Fruit fly (Drosophila melanogaster) whole organism, embryonic: ENCODE data around the gene AsnRS.

ENCODE experiments used
- Atf3 ChIP-seq: fragments of 200-800 bp; sonication (Bioruptor generic); optimal IDR thresholded peaks from 3 replicates; lab custom pipeline; 2016; ENCODE audit warnings: missing biosample characterization, missing genetic modification characterization
- B-H2 ChIP-seq: fragments of 200-800 bp; sonication (Bioruptor generic); optimal IDR thresholded peaks from 2 replicates; lab custom pipeline; 2018; ENCODE audit warnings: missing biosample characterization, mild to moderate bottlenecking, missing genetic modification characterization
- Blimp-1 ChIP-seq: fragments of 200-800 bp; sonication (Bioruptor generic); optimal IDR thresholded peaks from 3 replicates; lab custom pipeline; 2018; ENCODE audit warnings: missing biosample characterization, missing genetic modification characterization, mild to moderate bottlenecking, moderate library complexity, missing genetic modification reagents
- CG10462 ChIP-seq: fragments of 200-800 bp; sonication (Bioruptor generic); optimal IDR thresholded peaks from 2 replicates; lab custom pipeline; 2016; ENCODE audit warnings: missing biosample characterization, missing genetic modification characterization
- CG10654 ChIP-seq: fragments of 200-800 bp; sonication (Bioruptor generic); optimal IDR thresholded peaks from 2 replicates; lab custom pipeline; 2016; ENCODE audit warnings: missing biosample characterization, missing genetic modification characterization
- CG13624 ChIP-seq: fragments of 200-800 bp; sonication (Bioruptor generic); optimal IDR thresholded peaks from 2 replicates; lab custom pipeline; 2016; ENCODE audit warnings: missing biosample characterization, missing genetic modification characterization
- CG14965 ChIP-seq: fragments of 200-800 bp; sonication (Bioruptor generic); optimal IDR thresholded peaks from 2 replicates; lab custom pipeline; 2016; ENCODE audit warnings: missing biosample characterization, missing genetic modification characterization, borderline replicate concordance
- CG15269 ChIP-seq: fragments of 200-800 bp; sonication (Bioruptor generic); optimal IDR thresholded peaks from 2 replicates; lab custom pipeline; 2018; ENCODE audit warnings: missing biosample characterization, mild to moderate bottlenecking, missing genetic modification characterization, moderate library complexity
- CG1603 ChIP-seq: fragments of 200-800 bp; sonication (Bioruptor generic); optimal IDR thresholded peaks from 2 replicates; lab custom pipeline; 2019; ENCODE audit warnings: missing biosample characterization, mild to moderate bottlenecking, missing genetic modification characterization, moderate library complexity
- CG17568 ChIP-seq: fragments of 200-800 bp; sonication (Bioruptor generic); optimal IDR thresholded peaks from 2 replicates; lab custom pipeline; 2018; ENCODE audit warnings: missing biosample characterization, mild to moderate bottlenecking, missing genetic modification characterization, moderate library complexity
- CG1792 ChIP-seq: fragments of 200-800 bp; sonication (Bioruptor generic); optimal IDR thresholded peaks from 2 replicates; lab custom pipeline; 2016; ENCODE audit warnings: missing biosample characterization, missing genetic modification characterization
- CG31224 ChIP-seq: fragments of 200-800 bp; sonication (Bioruptor generic); IDR thresholded peaks from 2 replicates; pipeline ENCODE4 v1.3.6; 2022; ENCODE audit warnings: missing biosample characterization, missing genetic modification characterization
- CG3163 ChIP-seq: fragments of 200-800 bp; sonication (Bioruptor generic); optimal IDR thresholded peaks from 3 replicates; lab custom pipeline; 2016; ENCODE audit warnings: missing biosample characterization, missing genetic modification characterization
- CG3407 ChIP-seq: fragments of 200-800 bp; sonication (Bioruptor generic); optimal IDR thresholded peaks from 2 replicates; lab custom pipeline; 2018; ENCODE audit warnings: missing biosample characterization, mild to moderate bottlenecking, missing genetic modification characterization
- CG34224 ChIP-seq: fragments of 200-800 bp; sonication (Bioruptor generic); IDR thresholded peaks from 3 replicates; pipeline ENCODE4 v1.3.6; 2022; ENCODE audit warnings: missing biosample characterization, missing genetic modification characterization; ENCODE audit not compliant: partially characterized antibody
- CG3726 ChIP-seq: fragments of 200-800 bp; sonication (Bioruptor generic); IDR thresholded peaks from 3 replicates; pipeline ENCODE4, ENCODE4 v1.3.6; 2022; ENCODE audit warnings: missing biosample characterization, missing genetic modification characterization
- CG4328 ChIP-seq: fragments of 200-800 bp; sonication (Bioruptor generic); optimal IDR thresholded peaks from 3 replicates; lab custom pipeline; 2017; ENCODE audit warnings: missing biosample characterization, missing genetic modification reagents, missing genetic modification characterization
- CG4820 ChIP-seq: fragments of 200-800 bp; sonication (Bioruptor generic); optimal IDR thresholded peaks from 3 replicates; lab custom pipeline; 2016; ENCODE audit warnings: missing biosample characterization, missing genetic modification characterization
- CG7556 ChIP-seq: fragments of 200-800 bp; sonication (Bioruptor generic); optimal IDR thresholded peaks from 2 replicates; lab custom pipeline; 2017; ENCODE audit warnings: missing biosample characterization, mild to moderate bottlenecking, missing genetic modification characterization
- CG8944 ChIP-seq: fragments of 200-800 bp; sonication (Bioruptor generic); optimal IDR thresholded peaks from 3 replicates; lab custom pipeline; 2016; ENCODE audit warnings: missing biosample characterization, missing genetic modification characterization
- Elba2 ChIP-seq: fragments of 200-800 bp; sonication (Bioruptor generic); optimal IDR thresholded peaks from 3 replicates; lab custom pipeline; 2016; ENCODE audit warnings: missing biosample characterization, missing genetic modification characterization
- Gsc ChIP-seq: fragments of 200-800 bp; sonication (Bioruptor generic); IDR thresholded peaks from 2 replicates; pipeline ENCODE4 v1.3.6; 2022; ENCODE audit warnings: missing biosample characterization, missing genetic modification characterization
- H2.0 ChIP-seq: fragments of 200-800 bp; sonication (Bioruptor generic); IDR thresholded peaks from 2 replicates; pipeline ENCODE4 v1.3.6; 2022; ENCODE audit warnings: missing biosample characterization, missing genetic modification characterization
- Hr51 ChIP-seq, 2 experiments: fragments of 200-800 bp; sonication (Bioruptor generic); optimal IDR thresholded peaks; 2 replicates in 1 of 2; 3 replicates in 1 of 2; lab custom pipeline; 2016 to 2018; ENCODE audit warnings: missing biosample characterization in 2 of 2, missing genetic modification characterization in 2 of 2, mild to moderate bottlenecking in 1 of 2, moderate library complexity in 1 of 2
- Hr78 ChIP-seq, 2 experiments: fragments of 200-800 bp in 1 of 2; fragments of >200 bp in 1 of 2; sonication (Bioruptor generic) in 1 of 2; optimal IDR thresholded peaks; 2 replicates each; lab custom pipeline; 2017 to 2019; ENCODE audit warnings: missing biosample characterization in 2 of 2, missing genetic modification characterization in 2 of 2, mild to moderate bottlenecking in 1 of 2, moderate library complexity in 1 of 2
- Kr ChIP-seq: fragments of 200-800 bp; sonication (Bioruptor generic); optimal IDR thresholded peaks from 2 replicates; lab custom pipeline; 2017; ENCODE audit warnings: missing biosample characterization, mild to moderate bottlenecking, missing genetic modification characterization
- Lim3 ChIP-seq: fragments of 200-800 bp; sonication (Bioruptor generic); IDR thresholded peaks from 2 replicates; pipeline ENCODE4 v1.3.6; 2022; ENCODE audit warnings: missing biosample characterization, missing genetic modification characterization
- Mes4 ChIP-seq: fragments of 200-800 bp; sonication (Bioruptor generic); optimal IDR thresholded peaks from 2 replicates; lab custom pipeline; 2016; ENCODE audit warnings: missing biosample characterization, missing genetic modification characterization
- PHDP ChIP-seq: fragments of 200-800 bp; sonication (Bioruptor generic); optimal IDR thresholded peaks from 3 replicates; lab custom pipeline; 2018; ENCODE audit warnings: missing biosample characterization, mild to moderate bottlenecking, missing genetic modification characterization, moderate library complexity
- Rfx ChIP-seq: fragments of 200-800 bp; sonication (Bioruptor generic); IDR thresholded peaks from 2 replicates; pipeline ENCODE4 v1.3.6; 2022; ENCODE audit warnings: missing biosample characterization, missing genetic modification characterization
- Taf1 ChIP-seq: fragments of 200-800 bp; sonication (Bioruptor generic); IDR thresholded peaks from 2 replicates; pipeline ENCODE4 v1.3.6; 2022; ENCODE audit warnings: missing biosample characterization, missing genetic modification characterization
- bigmax ChIP-seq: fragments of 200-800 bp; sonication (Bioruptor generic); optimal IDR thresholded peaks from 2 replicates; lab custom pipeline; 2018; ENCODE audit warnings: missing biosample characterization, mild to moderate bottlenecking, missing genetic modification characterization
- br ChIP-seq: fragments of >200 bp; optimal IDR thresholded peaks from 2 replicates; lab custom pipeline; 2017
- btn ChIP-seq: fragments of 200-800 bp; sonication (Bioruptor generic); optimal IDR thresholded peaks from 2 replicates; lab custom pipeline; 2016; ENCODE audit warnings: missing biosample characterization, missing genetic modification characterization
- chif ChIP-seq, 2 experiments: fragments of 200-800 bp; sonication (Bioruptor generic); optimal IDR thresholded peaks; 3 replicates each; lab custom pipeline; 2016; ENCODE audit warnings: missing biosample characterization in 2 of 2, missing genetic modification characterization in 2 of 2
- crol ChIP-seq: fragments of 200-800 bp; sonication (Bioruptor generic); IDR thresholded peaks from 2 replicates; pipeline ENCODE4 v1.3.6; 2022; ENCODE audit warnings: missing biosample characterization, missing genetic modification characterization
- da ChIP-seq: fragments of 200-800 bp; sonication (Bioruptor generic); optimal IDR thresholded peaks from 2 replicates; lab custom pipeline; 2016; ENCODE audit warnings: missing biosample characterization, missing genetic modification characterization
- disco-r ChIP-seq: fragments of 200-800 bp; sonication (Bioruptor generic); optimal IDR thresholded peaks from 2 replicates; lab custom pipeline; 2016; ENCODE audit warnings: missing biosample characterization, missing genetic modification characterization
- en ChIP-seq: fragments of 200-800 bp; sonication (Bioruptor generic); optimal IDR thresholded peaks from 2 replicates; lab custom pipeline; 2016; ENCODE audit warnings: missing biosample characterization, missing genetic modification characterization
- fd96Cb ChIP-seq: fragments of 200-800 bp; sonication (Bioruptor generic); optimal IDR thresholded peaks from 2 replicates; lab custom pipeline; 2018; ENCODE audit warnings: missing biosample characterization, mild to moderate bottlenecking, missing genetic modification characterization, moderate library complexity
- grn ChIP-seq: fragments of 200-800 bp; sonication (Bioruptor generic); optimal IDR thresholded peaks from 3 replicates; lab custom pipeline; 2017; ENCODE audit warnings: missing biosample characterization, missing genetic modification characterization
- hbn ChIP-seq: fragments of 200-800 bp; sonication (Bioruptor generic); IDR thresholded peaks from 2 replicates; pipeline ENCODE4 v1.3.6; 2022; ENCODE audit warnings: missing biosample characterization, missing genetic modification characterization; ENCODE audit not compliant: partially characterized antibody
- insv ChIP-seq, 2 experiments: fragments of 200-800 bp; sonication (Bioruptor generic); optimal IDR thresholded peaks; 3 replicates each; lab custom pipeline; 2016 to 2018; ENCODE audit warnings: missing biosample characterization in 2 of 2, missing genetic modification characterization in 2 of 2
- lbe ChIP-seq: fragments of 200-800 bp; sonication (Bioruptor generic); optimal IDR thresholded peaks from 2 replicates; lab custom pipeline; 2016; ENCODE audit warnings: missing biosample characterization, mild to moderate bottlenecking, missing genetic modification characterization
- nau ChIP-seq: fragments of 200-800 bp; sonication (Bioruptor generic); optimal IDR thresholded peaks from 3 replicates; lab custom pipeline; 2017; ENCODE audit warnings: missing biosample characterization, mild to moderate bottlenecking, missing genetic modification characterization, missing genetic modification reagents
- nerfin-2 ChIP-seq: fragments of 200-800 bp; sonication (Bioruptor generic); IDR thresholded peaks from 2 replicates; pipeline ENCODE4 v1.3.6; 2022; ENCODE audit warnings: missing biosample characterization, missing genetic modification characterization; ENCODE audit not compliant: partially characterized antibody
- sens ChIP-seq: fragments of 200-800 bp; sonication (Bioruptor generic); peaks from one replicate; lab custom pipeline; 2016; ENCODE audit warnings: missing biosample characterization, missing genetic modification characterization
- tgo ChIP-seq: fragments of 200-800 bp; sonication (Bioruptor generic); IDR thresholded peaks from 3 replicates; pipeline ENCODE4 v1.3.6; 2022; ENCODE audit warnings: missing biosample characterization, missing genetic modification characterization
- tio ChIP-seq: fragments of 200-800 bp; sonication (Bioruptor generic); optimal IDR thresholded peaks from 2 replicates; lab custom pipeline; 2017; ENCODE audit warnings: missing biosample characterization, missing genetic modification characterization, inconsistent platforms
- trh ChIP-seq: fragments of 200-800 bp; sonication (Bioruptor generic); optimal IDR thresholded peaks from 2 replicates; lab custom pipeline; 2016; ENCODE audit warnings: missing biosample characterization, missing genetic modification characterization
- zf30C ChIP-seq: fragments of 200-800 bp; sonication (Bioruptor generic); optimal IDR thresholded peaks from 3 replicates; lab custom pipeline; 2018; ENCODE audit warnings: missing biosample characterization, mild to moderate bottlenecking, missing genetic modification characterization

AsnRS gene

DNA sequence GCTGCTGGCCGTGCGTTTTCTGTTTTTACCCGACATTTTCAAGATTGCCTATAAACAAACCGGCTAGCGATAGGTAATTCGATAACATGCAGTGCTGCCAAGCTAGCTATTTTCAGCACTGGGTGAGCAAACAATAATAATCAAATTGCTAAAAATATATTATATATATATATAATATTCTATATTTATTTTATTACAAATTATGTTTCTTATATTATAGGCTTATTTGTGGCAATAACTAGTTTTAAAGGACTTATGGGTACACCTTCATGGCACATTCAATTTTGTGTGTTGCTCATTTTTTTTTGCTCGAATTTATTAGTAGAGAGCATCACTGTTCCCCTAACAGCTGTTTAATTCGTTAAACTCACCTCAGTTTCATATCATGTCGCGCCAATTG is 4.9 kb downstream of the AsnRS start (continued):
- TF ChIP-seq disco-r (GFP tag; lab: Kevin White, UChicago) = no peak
- TF ChIP-seq insv (GFP tag; optimal IDR thresholded peaks at IDR 0.05; lab: Kevin White, UChicago) = peak in 1 of 2 experiments; percentile 69
- peak; percentile 30 for TF ChIP-seq fd96Cb (tag; lab: Kevin White, UChicago)
- TF ChIP-seq CG3163 (GFP tag; lab: Kevin White, UChicago) = no peak
- TF ChIP-seq CG10654 (GFP tag; lab: Kevin White, UChicago) = peak; percentile 52
- TF ChIP-seq chif (GFP tag; optimal IDR thresholded peaks at IDR 0.05; lab: Kevin White, UChicago) = peak in 1 of 2 experiments; percentile 2
- TF ChIP-seq B-H2 = peak; percentile 82
- TF ChIP-seq grn (GFP tag; lab: Kevin White, UChicago) = no peak
- TF ChIP-seq btn (GFP tag; lab: Kevin White, UChicago) = no peak
- TF ChIP-seq Taf1 (GFP tag; lab: Robert Waterston, UW) = no peak
- TF ChIP-seq CG4820 (GFP tag; lab: Kevin White, UChicago) = peak; percentile 35
- TF ChIP-seq lbe (GFP tag; lab: Kevin White, UChicago) = peak; percentile 43
- no peak for TF ChIP-seq CG10462 (GFP tag; lab: Kevin White, UChicago)
- TF ChIP-seq tio (GFP tag; lab: Kevin White, UChicago) = no peak
- no peak for TF ChIP-seq CG1603 (tag; lab: Kevin White, UChicago)
- no peak for TF ChIP-seq crol (GFP tag; lab: Robert Waterston, UW)
- no peak for TF ChIP-seq CG8944
- peak; percentile 49 for TF ChIP-seq zf30C (GFP tag; lab: Kevin White, UChicago)
- no peak for TF ChIP-seq br (lab: Kevin White, UChicago)
- peak; percentile 71 for TF ChIP-seq PHDP
- no peak for TF ChIP-seq CG3726
- TF ChIP-seq Elba2 = no peak
- peak; percentile 18 for TF ChIP-seq sens
- no peak for TF ChIP-seq hbn (GFP tag; lab: Robert Waterston, UW)
- TF ChIP-seq CG15269 (tag; lab: Kevin White, UChicago) = peak; percentile 78
- no peak for TF ChIP-seq Gsc
- no peak for TF ChIP-seq CG17568 (GFP tag; lab: Kevin White, UChicago)
- no peak for TF ChIP-seq trh (GFP tag; lab: Kevin White, UChicago)
- TF ChIP-seq CG7556 (GFP tag; lab: Kevin White, UChicago) = peak; percentile 58
- TF ChIP-seq en = no peak
- no peak for TF ChIP-seq CG13624 (GFP tag; lab: Kevin White, UChicago)
- no peak for TF ChIP-seq bigmax (GFP tag; lab: Kevin White, UChicago)
- TF ChIP-seq CG1792 (GFP tag; lab: Kevin White, UChicago) = no peak
- no peak for TF ChIP-seq nerfin-2 (GFP tag; lab: Robert Waterston, UW)
- no peak for TF ChIP-seq Blimp-1
- TF ChIP-seq Rfx (GFP tag; lab: Robert Waterston, UW) = peak; percentile 78
- no peak for TF ChIP-seq nau (GFP tag; lab: Kevin White, UChicago)
- peak; percentile 77 for TF ChIP-seq CG4328
- TF ChIP-seq CG34224 (GFP tag; lab: Robert Waterston, UW) = 0 out of 3 replicates have a peak, but pooled peaks have one; percentile 21
- TF ChIP-seq Lim3 (GFP tag; lab: Robert Waterston, UW) = no peak
- peak; percentile 56; the same call in 1 of the 3 replicates for TF ChIP-seq tgo (GFP tag; lab: Robert Waterston, UW)
- no peak for TF ChIP-seq CG14965 (GFP tag; lab: Kevin White, UChicago)
- no peak for TF ChIP-seq Kr
- no peak for TF ChIP-seq Hr51 (GFP tag; optimal IDR thresholded peaks at IDR 0.05; lab: Kevin White, UChicago)
- TF ChIP-seq H2.0 (GFP tag; lab: Robert Waterston, UW) = no peak
- TF ChIP-seq CG31224 = 0 out of 2 replicates have a peak, but pooled peaks have one; percentile 22
- TF ChIP-seq Hr78 (GFP tag; optimal IDR thresholded peaks at IDR 0.05; lab: Kevin White, UChicago) = no peak
- TF ChIP-seq da (GFP tag; lab: Kevin White, UChicago) = no peak
- TF ChIP-seq Atf3 (GFP tag; lab: Kevin White, UChicago) = no peak
- TF ChIP-seq Mes4 (GFP tag; lab: Kevin White, UChicago) = no peak
- TF ChIP-seq CG3407 (GFP tag; lab: Kevin White, UChicago) = peak; percentile 35
